Worm (Caenorhabditis elegans) whole organism, young adult: ENCODE measurements around the gene psme-3.

Experiments
- B0019.2 ChIP-seq: fragments of 200-800 bp; sonication (Bioruptor generic); conservative IDR thresholded peaks from 2 replicates; pipeline ENCODE4 v1.3.6; 2022; ENCODE audit warnings: missing genetic modification reagents, missing genetic modification characterization, missing compliant biosample characterization
- F23B12.7 ChIP-seq: sonication (generic microtip); optimal IDR thresholded peaks from 2 replicates; lab custom pipeline; 2017; ENCODE audit warnings: missing genetic modification characterization, mild to moderate bottlenecking, missing compliant biosample characterization, antibody characterized with exemption, moderate library complexity; ENCODE audit not compliant: insufficient read depth
- F33H1.4 ChIP-seq: fragments of 200-800 bp; sonication (Bioruptor generic); IDR thresholded peaks from 2 replicates; pipeline ENCODE4 v1.3.6; 2022; ENCODE audit warnings: missing genetic modification reagents, missing genetic modification characterization, missing compliant biosample characterization
- F49E8.2 ChIP-seq: sonication (generic microtip); optimal IDR thresholded peaks from 3 replicates; lab custom pipeline; 2017; ENCODE audit warnings: missing genetic modification characterization, mild to moderate bottlenecking, missing compliant biosample characterization, antibody characterized with exemption, moderate library complexity; ENCODE audit not compliant: insufficient read depth
- F57C9.4 ChIP-seq: sonication (generic microtip); optimal IDR thresholded peaks from 2 replicates; lab custom pipeline; 2017; ENCODE audit warnings: mild to moderate bottlenecking, missing genetic modification characterization, missing compliant biosample characterization
- T07F8.4 ChIP-seq: sonication (generic microtip); optimal IDR thresholded peaks from 2 replicates; lab custom pipeline; 2016; ENCODE audit warnings: mild to moderate bottlenecking, missing genetic modification characterization, moderate library complexity, missing compliant biosample characterization
- Y53F4B.3 ChIP-seq: fragments of 200-800 bp; sonication (Bioruptor generic); IDR thresholded peaks from 2 replicates; pipeline ENCODE4 v1.3.6; 2022; ENCODE audit warnings: missing genetic modification reagents, missing genetic modification characterization, missing compliant biosample characterization
- Y95B8A.8 ChIP-seq: fragments of 200-800 bp; sonication (Bioruptor generic); IDR thresholded peaks from 2 replicates; pipeline ENCODE4 v1.3.6; 2022; ENCODE audit warnings: missing genetic modification reagents, missing genetic modification characterization, missing compliant biosample characterization
- ZK185.1 ChIP-seq: sonication (generic microtip); optimal IDR thresholded peaks from 2 replicates; lab custom pipeline; 2016; ENCODE audit warnings: mild to moderate bottlenecking, missing genetic modification characterization, missing compliant biosample characterization; ENCODE audit not compliant: poor library complexity, severe bottlenecking
- aptf-2 ChIP-seq: fragments of 200-800 bp; sonication (Bioruptor generic); conservative IDR thresholded peaks from 2 replicates; pipeline ENCODE4 v1.3.6; 2022; ENCODE audit warnings: missing genetic modification reagents, missing genetic modification characterization, missing compliant biosample characterization
- attf-5 ChIP-seq: fragments of 200-800 bp; sonication (Bioruptor generic); optimal IDR thresholded peaks from 2 replicates; lab custom pipeline; 2018; ENCODE audit warnings: mild to moderate bottlenecking, missing genetic modification characterization, missing compliant biosample characterization
- attf-6 ChIP-seq: fragments of 200-800 bp; sonication (Bioruptor generic); IDR thresholded peaks from 2 replicates; pipeline ENCODE4 v1.3.6; 2022; ENCODE audit warnings: missing genetic modification reagents, missing genetic modification characterization, missing compliant biosample characterization
- ccch-3 ChIP-seq: fragments of 200-800 bp; sonication (Bioruptor generic); optimal IDR thresholded peaks from 2 replicates; lab custom pipeline; 2018; ENCODE audit warnings: mild to moderate bottlenecking, missing genetic modification characterization, missing compliant biosample characterization
- ceh-40 ChIP-seq: fragments of 200-800 bp; sonication (Bioruptor generic); IDR thresholded peaks from 2 replicates; pipeline ENCODE4 v1.3.6; 2022; ENCODE audit warnings: missing genetic modification characterization, missing compliant biosample characterization
- ceh-91 ChIP-seq: fragments of 200-800 bp; sonication (Bioruptor generic); IDR thresholded peaks from 2 replicates; pipeline ENCODE4 v1.3.6; 2022; ENCODE audit warnings: missing genetic modification reagents, missing genetic modification characterization, missing compliant biosample characterization
- chd-7 ChIP-seq: sonication (generic microtip); optimal IDR thresholded peaks from 2 replicates; lab custom pipeline; 2016; ENCODE audit warnings: mild to moderate bottlenecking, missing genetic modification characterization, moderate library complexity, missing compliant biosample characterization
- die-1 ChIP-seq: sonication (generic microtip); optimal IDR thresholded peaks from 2 replicates; lab custom pipeline; 2016; ENCODE audit warnings: missing genotype, mild to moderate bottlenecking, missing genetic modification characterization, missing compliant biosample characterization
- dpff-1 ChIP-seq: sonication (generic microtip); optimal IDR thresholded peaks from 2 replicates; lab custom pipeline; 2017; ENCODE audit warnings: mild to moderate bottlenecking, missing genetic modification characterization, missing compliant biosample characterization
- efl-1 ChIP-seq: fragments of 150-350 bp; optimal IDR thresholded peaks from 2 replicates; lab custom pipeline; 2014; ENCODE audit warnings: missing biosample characterization, missing genetic modification reagents, missing genetic modification characterization
- egrh-3 ChIP-seq: fragments of 200-800 bp; sonication (Bioruptor generic); IDR thresholded peaks from 2 replicates; pipeline ENCODE4 v1.3.6; 2022; ENCODE audit warnings: missing genetic modification reagents, missing genetic modification characterization, missing compliant biosample characterization
- ekl-4 ChIP-seq: fragments of 200-800 bp; sonication (Bioruptor generic); IDR thresholded peaks from 2 replicates; pipeline ENCODE4 v1.3.6; 2022; ENCODE audit warnings: missing genetic modification reagents, missing genetic modification characterization, missing compliant biosample characterization
- him-1 ChIP-seq: sonication (generic microtip); optimal IDR thresholded peaks from 2 replicates; lab custom pipeline; 2016; ENCODE audit warnings: missing genotype, missing genetic modification reagents, missing genetic modification characterization, missing compliant biosample characterization
- hlh-26 ChIP-seq: fragments of 200-800 bp; sonication (Bioruptor generic); conservative IDR thresholded peaks from 2 replicates; pipeline ENCODE4 v1.3.6; 2022; ENCODE audit warnings: missing genetic modification reagents, missing genetic modification characterization, missing compliant biosample characterization
- hmg-1.2 ChIP-seq: fragments of 200-800 bp; sonication (Bioruptor generic); IDR thresholded peaks from 2 replicates; pipeline ENCODE4 v1.3.6; 2022; ENCODE audit warnings: missing genetic modification reagents, missing genetic modification characterization, missing compliant biosample characterization
- lag-1 ChIP-seq: fragments of 200-800 bp; sonication (Bioruptor generic); IDR thresholded peaks from 2 replicates; pipeline ENCODE4 v1.3.6; 2022; ENCODE audit warnings: missing genetic modification reagents, missing genetic modification characterization, missing compliant biosample characterization
- lin-26 ChIP-seq: fragments of 200-800 bp; sonication (Bioruptor generic); IDR thresholded peaks from 2 replicates; pipeline ENCODE4 v1.3.6; 2022; ENCODE audit warnings: missing genetic modification reagents, missing genetic modification characterization, missing compliant biosample characterization
- lir-1 ChIP-seq: fragments of 200-800 bp; sonication (Bioruptor generic); conservative IDR thresholded peaks from 2 replicates; pipeline ENCODE4 v1.3.6; 2022; ENCODE audit warnings: missing genetic modification reagents, missing genetic modification characterization, missing compliant biosample characterization
- madf-3 ChIP-seq: fragments of 200-800 bp; sonication (Bioruptor generic); IDR thresholded peaks from 2 replicates; pipeline ENCODE4 v1.3.6; 2022; ENCODE audit warnings: missing genetic modification reagents, missing genetic modification characterization, missing compliant biosample characterization
- madf-6 ChIP-seq: fragments of 200-800 bp; sonication (Bioruptor generic); IDR thresholded peaks from 2 replicates; pipeline ENCODE4 v1.3.6; 2022; ENCODE audit warnings: missing genetic modification reagents, missing genetic modification characterization, missing compliant biosample characterization
- mel-28 ChIP-seq: sonication (generic microtip); optimal IDR thresholded peaks from 2 replicates; lab custom pipeline; 2016; ENCODE audit warnings: borderline replicate concordance, mild to moderate bottlenecking, missing genetic modification characterization, missing compliant biosample characterization
- mes-4 ChIP-seq: sonication (generic microtip); optimal IDR thresholded peaks from 2 replicates; lab custom pipeline; 2016; ENCODE audit warnings: missing genotype, missing genetic modification characterization, missing compliant biosample characterization
- mxl-1 ChIP-seq: sonication (generic microtip); optimal IDR thresholded peaks from 2 replicates; lab custom pipeline; 2016; ENCODE audit warnings: missing genetic modification characterization, missing compliant biosample characterization
- nfyb-1 ChIP-seq: fragments of 200-800 bp; sonication (Bioruptor generic); IDR thresholded peaks from 2 replicates; pipeline ENCODE4 v1.3.6; 2022; ENCODE audit warnings: missing genetic modification reagents, missing genetic modification characterization, missing compliant biosample characterization
- nhr-179 ChIP-seq: sonication (generic microtip); optimal IDR thresholded peaks from 2 replicates; lab custom pipeline; 2016; ENCODE audit warnings: mild to moderate bottlenecking, missing genetic modification characterization, missing compliant biosample characterization
- nhr-90 ChIP-seq: sonication (generic microtip); optimal IDR thresholded peaks from 2 replicates; lab custom pipeline; 2016; ENCODE audit warnings: missing genotype, mild to moderate bottlenecking, missing genetic modification characterization, missing compliant biosample characterization
- rec-8 ChIP-seq, 2 experiments: sonication (generic microtip); optimal IDR thresholded peaks; 2 replicates each; lab custom pipeline; 2016; ENCODE audit warnings: mild to moderate bottlenecking in 2 of 2, missing genetic modification characterization in 2 of 2, missing genetic modification reagents in 2 of 2, missing genotype in 2 of 2, missing biosample characterization in 1 of 2, missing compliant biosample characterization in 1 of 2, moderate library complexity in 1 of 2
- rpc-1 ChIP-seq, 2 experiments: fragments of 150-350 bp in 1 of 2; sonication (generic microtip) in 1 of 2; optimal IDR thresholded peaks; 2 replicates each; lab custom pipeline; 2014 to 2018; ENCODE audit warnings: missing biosample characterization in 1 of 2, missing genetic modification characterization in 1 of 2, missing genetic modification reagents in 1 of 2, missing genotype in 1 of 2
- snpc-1.3 ChIP-seq: sonication (generic microtip); optimal IDR thresholded peaks from 2 replicates; lab custom pipeline; 2017; ENCODE audit warnings: missing genetic modification characterization, mild to moderate bottlenecking, missing compliant biosample characterization, antibody characterized with exemption, moderate library complexity, missing genotype, missing genetic modification reagents; ENCODE audit not compliant: insufficient read depth
- snpc-3.4 ChIP-seq: sonication (generic microtip); optimal IDR thresholded peaks from 2 replicates; lab custom pipeline; 2017; ENCODE audit warnings: missing genetic modification characterization, mild to moderate bottlenecking, missing compliant biosample characterization, antibody characterized with exemption, moderate library complexity, missing genotype, missing genetic modification reagents
- tbp1 ChIP-seq: fragments of 200-800 bp; sonication (Bioruptor generic); optimal IDR thresholded peaks from 2 replicates; lab custom pipeline; 2018; ENCODE audit warnings: mild to moderate bottlenecking, missing genetic modification characterization, missing compliant biosample characterization
- tbx-9 ChIP-seq: sonication (generic microtip); optimal IDR thresholded peaks from 2 replicates; lab custom pipeline; 2016; ENCODE audit warnings: borderline replicate concordance, missing genetic modification characterization, inconsistent platforms, missing compliant biosample characterization
- unc-62 ChIP-seq: fragments of 150-350 bp; optimal IDR thresholded peaks from 2 replicates; lab custom pipeline; 2014; ENCODE audit warnings: missing biosample characterization, missing genetic modification reagents, missing genetic modification characterization
- xnd-1 ChIP-seq: sonication (generic microtip); optimal IDR thresholded peaks from 2 replicates; lab custom pipeline; 2016; ENCODE audit warnings: missing genotype, missing genetic modification reagents, missing genetic modification characterization, missing compliant biosample characterization
- zfh-2 ChIP-seq: fragments of 200-800 bp; sonication (Bioruptor generic); conservative IDR thresholded peaks from 2 replicates; pipeline ENCODE4 v1.3.6; 2022; ENCODE audit warnings: missing genetic modification reagents, missing genetic modification characterization, missing compliant biosample characterization
- ztf-22 ChIP-seq: fragments of 200-800 bp; sonication (Bioruptor generic); optimal IDR thresholded peaks from 2 replicates; lab custom pipeline; 2018; ENCODE audit warnings: mild to moderate bottlenecking, missing genetic modification characterization, moderate library complexity, missing compliant biosample characterization
- ztf-25 ChIP-seq: fragments of 200-800 bp; sonication (Bioruptor generic); IDR thresholded peaks from 2 replicates; pipeline ENCODE4 v1.3.6; 2022; ENCODE audit warnings: missing genetic modification reagents, missing genetic modification characterization, missing compliant biosample characterization

The psme-3 gene

ce11 chrIII:11524073-11524472, 43.9 kb upstream of the psme-3 start (continued):
- no peak for TF ChIP-seq die-1 (tag; lab: Kevin White, UChicago)
- TF ChIP-seq attf-5 (GFP tag; lab: Kevin White, UChicago): no peak
- no peak for TF ChIP-seq nhr-90 (tag; lab: Kevin White, UChicago)
- peak; percentile 42 for TF ChIP-seq efl-1
- peak; percentile 74 for TF ChIP-seq F49E8.2 (tag; lab: Kevin White, UChicago)
- 0 out of 2 replicates have a peak, but pooled peaks have one; percentile 41 for TF ChIP-seq Y95B8A.8 (GFP tag; lab: Robert Waterston, UW)
- TF ChIP-seq F57C9.4 (tag; lab: Kevin White, UChicago): no peak
- TF ChIP-seq nhr-179 (tag; lab: Kevin White, UChicago): no peak
- TF ChIP-seq him-1 (tag; lab: Kevin White, UChicago): no peak
- TF ChIP-seq F23B12.7: no peak
- TF ChIP-seq snpc-3.4 (tag; lab: Kevin White, UChicago): peak; percentile 31
- TF ChIP-seq lag-1 (GFP tag; lab: Robert Waterston, UW): no peak
- no peak for TF ChIP-seq mel-28 (tag; lab: Kevin White, UChicago)
- no peak; the same call in 1 of the 2 replicates for TF ChIP-seq nfyb-1 (GFP tag; lab: Robert Waterston, UW)
- no peak for TF ChIP-seq dpff-1
- no peak for TF ChIP-seq ZK185.1 (tag; lab: Kevin White, UChicago)
- TF ChIP-seq unc-62 (GFP tag; lab: Kevin White, UChicago): no peak
- TF ChIP-seq B0019.2 (GFP tag; lab: Robert Waterston, UW): no peak
- TF ChIP-seq snpc-1.3 (tag; lab: Kevin White, UChicago): peak; percentile 84
- peak; percentile 17 for TF ChIP-seq tbp1 (GFP tag; lab: Kevin White, UChicago)
- no peak for TF ChIP-seq zfh-2 (GFP tag; lab: Robert Waterston, UW)
- TF ChIP-seq ceh-91 (GFP tag; lab: Robert Waterston, UW): peak; percentile 60; the same call in 1 of the 2 replicates
- TF ChIP-seq egrh-3 (GFP tag; lab: Robert Waterston, UW): no peak
- TF ChIP-seq mes-4 (tag; lab: Kevin White, UChicago): no peak
- TF ChIP-seq ceh-40 (GFP tag; lab: Robert Waterston, UW): no peak
- TF ChIP-seq lir-1 (GFP tag; lab: Robert Waterston, UW): no peak
- TF ChIP-seq hlh-26: no peak
- TF ChIP-seq lin-26 (GFP tag; lab: Robert Waterston, UW): no peak
- TF ChIP-seq madf-6 (GFP tag; lab: Robert Waterston, UW): peak; percentile 96
- TF ChIP-seq ccch-3 (GFP tag; lab: Kevin White, UChicago): no peak
- no peak for TF ChIP-seq attf-6
- peak; percentile 83 for TF ChIP-seq xnd-1
- no peak for TF ChIP-seq Y53F4B.3 (GFP tag; lab: Robert Waterston, UW)
- TF ChIP-seq rpc-1 (optimal IDR thresholded peaks at IDR 0.05; lab: Kevin White, UChicago): no peak
- no peak for TF ChIP-seq rpc-1 (tag; optimal IDR thresholded peaks at IDR 0.05; lab: Kevin White, UChicago)
- peak; percentile 97 for TF ChIP-seq F33H1.4 (GFP tag; lab: Robert Waterston, UW)
- no peak for TF ChIP-seq rec-8 (tag; optimal IDR thresholded peaks at IDR 0.05; lab: Kevin White, UChicago)
- TF ChIP-seq ztf-22 (GFP tag; lab: Kevin White, UChicago): no peak
- no peak for TF ChIP-seq chd-7 (tag; lab: Kevin White, UChicago)
- TF ChIP-seq T07F8.4: no peak
- TF ChIP-seq ekl-4 (GFP tag; lab: Robert Waterston, UW): no peak
- peak; percentile 94 for TF ChIP-seq hmg-1.2
- TF ChIP-seq tbx-9 (tag; lab: Kevin White, UChicago): no peak
- no peak for TF ChIP-seq mxl-1 (tag; lab: Kevin White, UChicago)
- 0 out of 2 replicates have a peak, but pooled peaks have one; percentile 73 for TF ChIP-seq madf-3 (GFP tag; lab: Robert Waterston, UW)
- TF ChIP-seq ztf-25 (GFP tag; lab: Robert Waterston, UW): no peak
- TF ChIP-seq aptf-2 (GFP tag; lab: Robert Waterston, UW): no peak
